Worm (Caenorhabditis elegans) whole organism, early embryonic: ENCODE results near the gene ssu-2.

ENCODE experiments used
- B0310.2 ChIP-seq: sonication (generic microtip); optimal IDR thresholded peaks from 2 replicates; lab custom pipeline; 2016; ENCODE audit warnings: mild to moderate bottlenecking, missing genetic modification characterization, missing compliant biosample characterization
- F13C5.2 ChIP-seq: sonication (generic microtip); optimal IDR thresholded peaks from 2 replicates; lab custom pipeline; 2017; ENCODE audit warnings: mild to moderate bottlenecking, missing genetic modification characterization, inconsistent platforms, missing compliant biosample characterization
- aly-1 ChIP-seq: sonication (generic microtip); optimal IDR thresholded peaks from 2 replicates; lab custom pipeline; 2016; ENCODE audit warnings: missing genetic modification characterization, missing compliant biosample characterization
- ama-1 ChIP-seq: fragments of 150-350 bp; optimal IDR thresholded peaks from 2 replicates; lab custom pipeline; 2014
- ceh-13 ChIP-seq: fragments of 200-800 bp; sonication (Bioruptor generic); optimal IDR thresholded peaks from 2 replicates; lab custom pipeline; 2018; ENCODE audit warnings: mild to moderate bottlenecking, missing genetic modification characterization, missing compliant biosample characterization
- ets-7 ChIP-seq: sonication (generic microtip); optimal IDR thresholded peaks from 2 replicates; lab custom pipeline; 2016; ENCODE audit warnings: missing genotype, missing genetic modification characterization, missing compliant biosample characterization
- flt-1 ChIP-seq: fragments of 200-800 bp; sonication (Bioruptor generic); IDR thresholded peaks from 2 replicates; pipeline ENCODE4 v1.3.6; 2022; ENCODE audit warnings: missing genetic modification characterization, missing compliant biosample characterization
- hmbx-1 ChIP-seq: sonication (generic microtip); optimal IDR thresholded peaks from 2 replicates; lab custom pipeline; 2016; ENCODE audit warnings: mild to moderate bottlenecking, missing genetic modification characterization, missing compliant biosample characterization
- hmg-4 ChIP-seq: fragments of 200-800 bp; sonication (Bioruptor generic); optimal IDR thresholded peaks from 2 replicates; lab custom pipeline; 2018; ENCODE audit warnings: mild to moderate bottlenecking, missing genetic modification characterization, missing compliant biosample characterization
- hnd-1 ChIP-seq: sonication (generic microtip); optimal IDR thresholded peaks from 2 replicates; lab custom pipeline; 2016; ENCODE audit warnings: missing genetic modification characterization, missing compliant biosample characterization
- sea-1 ChIP-seq: fragments of 200-800 bp; sonication (Bioruptor generic); conservative IDR thresholded peaks from 2 replicates; pipeline ENCODE4 v1.3.6; 2022; ENCODE audit warnings: missing genetic modification characterization, missing compliant biosample characterization
- tbx-37 ChIP-seq: fragments of 200-800 bp; sonication (Bioruptor generic); conservative IDR thresholded peaks from 2 replicates; pipeline ENCODE4 v1.3.6; 2022; ENCODE audit warnings: missing genetic modification reagents, missing genetic modification characterization, missing compliant biosample characterization
- tra-4 ChIP-seq: sonication (generic microtip); optimal IDR thresholded peaks from 2 replicates; lab custom pipeline; 2017; ENCODE audit warnings: missing genetic modification characterization, missing compliant biosample characterization

- TF ChIP-seq ceh-13 (GFP tag; lab: Kevin White, UChicago) (no peak), tra-4 (tag; lab: Kevin White, UChicago) (no peak), tbx-37 (GFP tag; lab: Robert Waterston, UW) (no peak), ama-1 (no peak), F13C5.2 (no peak), sea-1 (no peak), ets-7 (tag; lab: Kevin White, UChicago) (no peak), hmg-4 (no peak), hnd-1 (tag; lab: Kevin White, UChicago) (no peak), hmbx-1 (tag; lab: Kevin White, UChicago) (no peak), flt-1 (no peak), aly-1 (tag; lab: Kevin White, UChicago) (no peak), B0310.2 (tag; lab: Kevin White, UChicago) (no peak)
Measured at ce11 chrIV:14335768-14336167, 25.3 kb upstream of the ssu-2 start.
